Worm (Caenorhabditis elegans): ENCODE data around the gene flp-4.

flp-4 gene

ce11 chrII:10093120-10093519 is 44.5 kb downstream of the flp-4 start:
- TF ChIP-seq unc-62 (GFP tag; optimal IDR thresholded peaks at IDR 0.05 in 1 of 2) (peak in 1 of 2 experiments; percentile 94), unc-62 (tag; optimal IDR thresholded peaks at IDR 0.05) (no peak), tag-97 (GFP tag; IDR thresholded peaks at IDR 0.05) (no peak)

- TF ChIP-seq tra-1 (GFP tag; IDR thresholded peaks at IDR 0.05) (no peak), nhr-28 (tag; optimal IDR thresholded peaks at IDR 0.05) (peak; percentile 66), aly-2 (tag; optimal IDR thresholded peaks at IDR 0.05) (no peak), nhr-10 (tag; optimal IDR thresholded peaks at IDR 0.05) (no peak), nhr-25 (tag; optimal IDR thresholded peaks at IDR 0.05; ENCODE audit: borderline replicate concordance, insufficient read depth) (no peak), hlh-11 (tag; optimal IDR thresholded peaks at IDR 0.05) (peak; percentile 44), F10B5.3 (tag; optimal IDR thresholded peaks at IDR 0.05) (no peak), spr-3 (GFP tag; optimal IDR thresholded peaks at IDR 0.05) (no peak), ceh-62 (tag; optimal IDR thresholded peaks at IDR 0.05) (no peak), mes-2 (tag; optimal IDR thresholded peaks at IDR 0.05; ENCODE audit: poor library complexity, severe bottlenecking) (no peak), daf-16 (GFP tag; optimal IDR thresholded peaks at IDR 0.05) (no peak), daf-16 (tag; optimal IDR thresholded peaks at IDR 0.05) (peak; percentile 55), ZK546.5 (tag; optimal IDR thresholded peaks at IDR 0.05) (no peak), skn-1 (tag; optimal IDR thresholded peaks at IDR 0.05) (no peak), pqm-1 (tag; optimal IDR thresholded peaks at IDR 0.05) (peak; percentile 89), unc-62 (GFP tag; optimal IDR thresholded peaks at IDR 0.05 in 1 of 2) (peak in 1 of 2 experiments; percentile 55), unc-62 (tag; optimal IDR thresholded peaks at IDR 0.05) (no peak), mep-1 (tag; optimal IDR thresholded peaks at IDR 0.05) (no peak)
These were observed 45.7 kb downstream of the flp-4 start, which contains the start of gene lact-2 for ce11 chrII:10094190-10094923. Gene lact-2, plus strand, starts transcription at chrII:10094873.

ce11 chrII:10095224-10095623 is 46.6 kb downstream of the flp-4 start:
- TF ChIP-seq php-3 (GFP tag; IDR thresholded peaks at IDR 0.05) (peak; percentile 28; the same call in 1 of the 2 replicates), daf-16 (GFP tag; optimal IDR thresholded peaks at IDR 0.05) (no peak), daf-16 (tag; optimal IDR thresholded peaks at IDR 0.05) (peak; percentile 55), unc-130 (GFP tag; optimal IDR thresholded peaks at IDR 0.05) (no peak), hmg-1.1 (GFP tag; IDR thresholded peaks at IDR 0.05) (no peak), T20F7.1 (GFP tag; optimal IDR thresholded peaks at IDR 0.05) (peak; percentile 44), F44E2.7 (GFP tag; IDR thresholded peaks at IDR 0.05) (no peak), unc-62 (GFP tag; optimal IDR thresholded peaks at IDR 0.05 in 1 of 2) (peak in 1 of 2 experiments; percentile 51), unc-62 (tag; optimal IDR thresholded peaks at IDR 0.05) (no peak), nhr-77 (tag; optimal IDR thresholded peaks at IDR 0.05) (peak; percentile 37), dmd-6 (GFP tag; IDR thresholded peaks at IDR 0.05) (peak; percentile 62), nhr-28 (tag; optimal IDR thresholded peaks at IDR 0.05) (peak; percentile 86), zip-11 (GFP tag; IDR thresholded peaks at IDR 0.05) (no peak), dve-1 (tag; optimal IDR thresholded peaks at IDR 0.05; ENCODE audit: insufficient read depth) (peak; percentile 60), hlh-11 (tag; optimal IDR thresholded peaks at IDR 0.05) (peak; percentile 52), nhr-102 (tag; optimal IDR thresholded peaks at IDR 0.05) (no peak), pqm-1 (tag; optimal IDR thresholded peaks at IDR 0.05) (peak; percentile 74)

ce11 chrII:10098428-10098827 is 49.8 kb downstream of the flp-4 start:
- TF ChIP-seq gei-8 (GFP tag; optimal IDR thresholded peaks at IDR 0.05) (no peak), Y5F2A.4 (GFP tag; optimal IDR thresholded peaks at IDR 0.05) (no peak), pha-4 (GFP tag; IDR thresholded peaks at IDR 0.05) (peak; percentile 47; the same call in 1 of the 2 replicates), pha-4 (tag; optimal IDR thresholded peaks at IDR 0.05) (no peak), lin-38 (GFP tag; IDR thresholded peaks at IDR 0.05) (0 out of 2 replicates have a peak, but pooled peaks have one; percentile 25), daf-16 (GFP tag; optimal IDR thresholded peaks at IDR 0.05) (no peak), daf-16 (tag; optimal IDR thresholded peaks at IDR 0.05) (peak; percentile 17)

All from whole organism, L4 larva.